Worm (Caenorhabditis elegans): ENCODE results near the gene srh-217.

DNA sequence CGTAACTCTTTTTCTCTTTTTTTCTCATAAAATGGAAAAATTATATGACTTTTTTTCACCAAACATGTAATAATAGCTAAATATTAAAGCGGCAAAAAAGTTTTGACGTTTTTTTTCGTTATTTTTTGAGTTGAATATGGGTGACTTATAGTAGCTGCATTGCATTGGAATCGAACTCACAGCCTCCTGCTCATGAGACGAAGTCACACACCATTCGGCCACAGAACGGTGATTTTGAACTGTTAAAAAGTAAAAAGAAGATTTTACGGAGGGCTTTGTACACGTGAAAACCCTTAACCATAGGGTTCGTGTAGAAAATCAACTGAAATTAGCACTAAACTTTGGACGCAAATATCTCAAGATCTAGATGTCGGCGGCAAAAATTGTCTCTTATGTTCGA, 43.5 kb downstream of the srh-217 start:
- TF ChIP-seq blmp-1 (tag; optimal IDR thresholded peaks at IDR 0.05), result no peak
- TF ChIP-seq sptf-1 (tag; optimal IDR thresholded peaks at IDR 0.05), result no peak
- TF ChIP-seq lsy-2 (tag; optimal IDR thresholded peaks at IDR 0.05), result no peak
- TF ChIP-seq elt-1 (tag; optimal IDR thresholded peaks at IDR 0.05; ENCODE audit: borderline replicate concordance, insufficient read depth), result no peak
- TF ChIP-seq mep-1 (tag; optimal IDR thresholded peaks at IDR 0.05), result no peak
- no peak for TF ChIP-seq ces-1 (GFP tag; optimal IDR thresholded peaks at IDR 0.05)
- TF ChIP-seq lin-13 (tag; optimal IDR thresholded peaks at IDR 0.05), result no peak
- no peak for TF ChIP-seq nhr-2 (tag; optimal IDR thresholded peaks at IDR 0.05)
- no peak for TF ChIP-seq snpc-4 (tag; optimal IDR thresholded peaks at IDR 0.05)
- TF ChIP-seq nhr-76 (tag; optimal IDR thresholded peaks at IDR 0.05), result no peak
- TF ChIP-seq nhr-28 (tag; optimal IDR thresholded peaks at IDR 0.05), result no peak
- no peak for TF ChIP-seq M03D4.4 (tag; optimal IDR thresholded peaks at IDR 0.05)
- TF ChIP-seq unc-39 (tag; optimal IDR thresholded peaks at IDR 0.05), result no peak
- no peak for TF ChIP-seq pha-4 (tag; optimal IDR thresholded peaks at IDR 0.05)

Measured in whole organism, mixed stage, embryonic.